Fruit fly (Drosophila melanogaster) whole organism, wandering third instar larva: ENCODE measurements around the gene S1P.

Source experiments
- Dfd ChIP-seq: fragments of >200 bp; optimal IDR thresholded peaks from 2 replicates; lab custom pipeline; 2017; ENCODE audit warnings: missing biosample characterization, missing genetic modification characterization
- Rel ChIP-seq, 2 experiments: fragments of 200-800 bp; sonication (Bioruptor generic) in 1 of 2; optimal IDR thresholded peaks; 2 replicates in 1 of 2; 3 replicates in 1 of 2; lab custom pipeline; 2016 to 2019; ENCODE audit warnings: mild to moderate bottlenecking in 2 of 2, missing biosample characterization in 2 of 2, missing genetic modification characterization in 2 of 2, moderate library complexity in 1 of 2
- br ChIP-seq: fragments of 200-800 bp; sonication (Bioruptor generic); optimal IDR thresholded peaks from 2 replicates; lab custom pipeline; 2016; ENCODE audit warnings: missing biosample characterization, missing genetic modification characterization
- fru ChIP-seq: fragments of 200-800 bp; sonication (Bioruptor generic); optimal IDR thresholded peaks from 3 replicates; lab custom pipeline; 2016; ENCODE audit warnings: missing biosample characterization, mild to moderate bottlenecking, missing genetic modification characterization
- sage ChIP-seq: fragments of 200-800 bp; sonication (Bioruptor generic); optimal IDR thresholded peaks from 2 replicates; lab custom pipeline; 2016; ENCODE audit warnings: missing biosample characterization, mild to moderate bottlenecking, missing genetic modification characterization
- tai ChIP-seq: sonication (Bioruptor generic); optimal IDR thresholded peaks from 2 replicates; lab custom pipeline; 2016; ENCODE audit warnings: missing biosample characterization, missing genetic modification characterization

- TF ChIP-seq tai (GFP tag; lab: Kevin White, UChicago) (no peak), Dfd (GFP tag; lab: Kevin White, UChicago) (no peak), br (GFP tag; lab: Kevin White, UChicago) (no peak), Rel (GFP tag; optimal IDR thresholded peaks at IDR 0.05; lab: Kevin White, UChicago) (no peak), Rel (tag; optimal IDR thresholded peaks at IDR 0.05; lab: Kevin White, UChicago) (no peak), sage (GFP tag; lab: Kevin White, UChicago) (no peak), fru (GFP tag; lab: Kevin White, UChicago) (no peak)
These were observed 34.2 kb upstream of the S1P start for dm6 chr3L:21651412-21651811.
